5 worm cellular contexts compared by ENCODE assay signal in genomic region chrX:8193213-8193612, ce11.
TF ChIP-seq lines count a peak whose summit lies in the region.

No protein-coding gene starts in this region.

TF ChIP-seq in whole organism, L1 larva, 84 proteins besides CTCF, POLR2A, EP300 and RAD21 (continues in another document):
- TF ChIP-seq ceh-63 (GFP tag; optimal IDR thresholded peaks at IDR 0.05; lab: Kevin White, UChicago), result no peak
- TF ChIP-seq skn-1 (tag; optimal IDR thresholded peaks at IDR 0.05; lab: Kevin White, UChicago), result no peak
- TF ChIP-seq nhr-77 (tag; optimal IDR thresholded peaks at IDR 0.05; lab: Kevin White, UChicago), result no peak
- no peak for TF ChIP-seq ztf-4 (tag; optimal IDR thresholded peaks at IDR 0.05; lab: Kevin White, UChicago)
- no peak for TF ChIP-seq mdl-1 (tag; optimal IDR thresholded peaks at IDR 0.05; lab: Kevin White, UChicago)
- no peak for TF ChIP-seq xbp-1 (tag; optimal IDR thresholded peaks at IDR 0.05; lab: Kevin White, UChicago)
- no peak for TF ChIP-seq pag-3 (tag; optimal IDR thresholded peaks at IDR 0.05; lab: Kevin White, UChicago; ENCODE audit: borderline replicate concordance, insufficient read depth)
- no peak for TF ChIP-seq efl-3 (GFP tag; optimal IDR thresholded peaks at IDR 0.05; lab: Kevin White, UChicago)
- peak; percentile 44 for TF ChIP-seq elt-2 (tag; optimal IDR thresholded peaks at IDR 0.05; lab: Kevin White, UChicago)
- TF ChIP-seq nhr-90 (tag; optimal IDR thresholded peaks at IDR 0.05; lab: Kevin White, UChicago; ENCODE audit: poor library complexity), result no peak
- TF ChIP-seq lin-14 (GFP tag; optimal IDR thresholded peaks at IDR 0.05; lab: Kevin White, UChicago), result no peak
- no peak for TF ChIP-seq pqm-1 (tag; optimal IDR thresholded peaks at IDR 0.05; lab: Kevin White, UChicago)
- TF ChIP-seq nhr-28 (tag; optimal IDR thresholded peaks at IDR 0.05; lab: Kevin White, UChicago), result no peak
- no peak for TF ChIP-seq nhr-76 (tag; optimal IDR thresholded peaks at IDR 0.05; lab: Kevin White, UChicago)
- no peak for TF ChIP-seq ets-5 (GFP tag; IDR thresholded peaks at IDR 0.05; lab: Robert Waterston, UW)
- peak; percentile 29 for TF ChIP-seq blmp-1 (tag; optimal IDR thresholded peaks at IDR 0.05; lab: Kevin White, UChicago)
- no peak for TF ChIP-seq elt-3 (tag; optimal IDR thresholded peaks at IDR 0.05; lab: Kevin White, UChicago)
- no peak for TF ChIP-seq Y116A8C.19 (tag; optimal IDR thresholded peaks at IDR 0.05; lab: Kevin White, UChicago; ENCODE audit: borderline replicate concordance)

TF ChIP-seq in whole organism, L2 larva, 48 proteins besides CTCF, POLR2A, EP300 and RAD21:
- no peak for TF ChIP-seq ceh-16 (tag; optimal IDR thresholded peaks at IDR 0.05; lab: Kevin White, UChicago)
- TF ChIP-seq crh-2 (tag; optimal IDR thresholded peaks at IDR 0.05; lab: Kevin White, UChicago), result peak; percentile 28

TF ChIP-seq in whole organism, L3 larva, 47 proteins besides CTCF, POLR2A, EP300 and RAD21:
- TF ChIP-seq pqm-1 (tag; optimal IDR thresholded peaks at IDR 0.05; lab: Kevin White, UChicago) (no peak), ztf-11 (tag; optimal IDR thresholded peaks at IDR 0.05; lab: Kevin White, UChicago) (no peak), fkh-2 (tag; optimal IDR thresholded peaks at IDR 0.05; lab: Kevin White, UChicago) (no peak), ceh-28 (tag; optimal IDR thresholded peaks at IDR 0.05; lab: Kevin White, UChicago) (peak; percentile 16), ceh-82 (tag; optimal IDR thresholded peaks at IDR 0.05; lab: Kevin White, UChicago) (no peak), jun-1 (tag; optimal IDR thresholded peaks at IDR 0.05; lab: Kevin White, UChicago) (no peak), zag-1 (tag; optimal IDR thresholded peaks at IDR 0.05; lab: Kevin White, UChicago) (no peak), nhr-23 (tag; optimal IDR thresholded peaks at IDR 0.05; lab: Kevin White, UChicago) (no peak), unc-39 (tag; optimal IDR thresholded peaks at IDR 0.05; lab: Kevin White, UChicago) (no peak), unc-62 (GFP tag; optimal IDR thresholded peaks at IDR 0.05; lab: Kevin White, UChicago) (no peak), lsy-12 (tag; optimal IDR thresholded peaks at IDR 0.05; lab: Kevin White, UChicago) (no peak), pha-4 (tag; optimal IDR thresholded peaks at IDR 0.05; lab: Kevin White, UChicago) (peak; percentile 4), elt-2 (tag; optimal IDR thresholded peaks at IDR 0.05; lab: Kevin White, UChicago) (peak; percentile 56), ama-1 (optimal IDR thresholded peaks at IDR 0.05; lab: Kevin White, UChicago) (peak; percentile 2), R02D3.7 (tag; optimal IDR thresholded peaks at IDR 0.05; lab: Kevin White, UChicago) (no peak), egl-5 (tag; optimal IDR thresholded peaks at IDR 0.05; lab: Kevin White, UChicago) (peak; percentile 18)

TF ChIP-seq in whole organism, L4 larva, 104 proteins besides CTCF, POLR2A, EP300 and RAD21 (continues in another document):
- TF ChIP-seq daf-16 (GFP tag; optimal IDR thresholded peaks at IDR 0.05; lab: Kevin White, UChicago), result no peak
- TF ChIP-seq daf-16 (tag; optimal IDR thresholded peaks at IDR 0.05; lab: Kevin White, UChicago), result peak; percentile 60
- no peak for TF ChIP-seq mes-2 (tag; optimal IDR thresholded peaks at IDR 0.05; lab: Kevin White, UChicago; ENCODE audit: poor library complexity, severe bottlenecking)
- TF ChIP-seq dve-1 (tag; optimal IDR thresholded peaks at IDR 0.05; lab: Kevin White, UChicago; ENCODE audit: insufficient read depth), result peak; percentile 30
- TF ChIP-seq ceh-44 (GFP tag; IDR thresholded peaks at IDR 0.05; lab: Robert Waterston, UW), result no peak
- no peak for TF ChIP-seq nhr-11 (tag; optimal IDR thresholded peaks at IDR 0.05; lab: Kevin White, UChicago)
- TF ChIP-seq nhr-25 (tag; optimal IDR thresholded peaks at IDR 0.05; lab: Kevin White, UChicago; ENCODE audit: borderline replicate concordance, insufficient read depth), result no peak
- no peak for TF ChIP-seq F26F4.8 (GFP tag; conservative IDR thresholded peaks at IDR 0.05; lab: Robert Waterston, UW)
- TF ChIP-seq nhr-77 (tag; optimal IDR thresholded peaks at IDR 0.05; lab: Kevin White, UChicago), result no peak
- no peak for TF ChIP-seq ceh-20 (GFP tag; IDR thresholded peaks at IDR 0.05; lab: Robert Waterston, UW)
- TF ChIP-seq ceh-62 (tag; optimal IDR thresholded peaks at IDR 0.05; lab: Kevin White, UChicago), result no peak
- TF ChIP-seq ztf-11 (tag; optimal IDR thresholded peaks at IDR 0.05; lab: Kevin White, UChicago), result no peak
- peak; percentile 54 for TF ChIP-seq hlh-11 (tag; optimal IDR thresholded peaks at IDR 0.05; lab: Kevin White, UChicago)
- TF ChIP-seq hlh-30 (tag; optimal IDR thresholded peaks at IDR 0.05; lab: Kevin White, UChicago; ENCODE audit: insufficient read depth), result peak; percentile 70
- no peak for TF ChIP-seq zfp-2 (tag; optimal IDR thresholded peaks at IDR 0.05; lab: Kevin White, UChicago)
- TF ChIP-seq madf-5 (GFP tag; IDR thresholded peaks at IDR 0.05; lab: Robert Waterston, UW), result no peak
- no peak for TF ChIP-seq Y75B8A.6 (GFP tag; IDR thresholded peaks at IDR 0.05; lab: Robert Waterston, UW)
- no peak for TF ChIP-seq D1046.2 (GFP tag; IDR thresholded peaks at IDR 0.05; lab: Robert Waterston, UW)
- no peak for TF ChIP-seq lim-7 (GFP tag; IDR thresholded peaks at IDR 0.05; lab: Robert Waterston, UW)
- no peak for TF ChIP-seq nhr-237 (tag; optimal IDR thresholded peaks at IDR 0.05; lab: Kevin White, UChicago)
- no peak for TF ChIP-seq sdz-12 (GFP tag; optimal IDR thresholded peaks at IDR 0.05; lab: Kevin White, UChicago)
- TF ChIP-seq lin-38 (GFP tag; IDR thresholded peaks at IDR 0.05; lab: Robert Waterston, UW), result no peak
- no peak for TF ChIP-seq dmd-9 (GFP tag; IDR thresholded peaks at IDR 0.05; lab: Robert Waterston, UW)
- no peak for TF ChIP-seq fos-1 (tag; optimal IDR thresholded peaks at IDR 0.05; lab: Kevin White, UChicago)
- no peak for TF ChIP-seq ama-1 (optimal IDR thresholded peaks at IDR 0.05; lab: Kevin White, UChicago)
- no peak for TF ChIP-seq skn-1 (tag; optimal IDR thresholded peaks at IDR 0.05; lab: Kevin White, UChicago)
- TF ChIP-seq lin-1 (GFP tag; IDR thresholded peaks at IDR 0.05; lab: Robert Waterston, UW), result no peak
- no peak for TF ChIP-seq jun-1 (tag; optimal IDR thresholded peaks at IDR 0.05; lab: Kevin White, UChicago)
- TF ChIP-seq dmd-8 (GFP tag; IDR thresholded peaks at IDR 0.05; lab: Robert Waterston, UW), result no peak
- TF ChIP-seq unc-39 (tag; optimal IDR thresholded peaks at IDR 0.05; lab: Kevin White, UChicago), result no peak
- TF ChIP-seq F10B5.3 (tag; optimal IDR thresholded peaks at IDR 0.05; lab: Kevin White, UChicago), result no peak
- TF ChIP-seq mxl-3 (GFP tag; optimal IDR thresholded peaks at IDR 0.05; lab: Kevin White, UChicago), result peak; percentile 46

TF ChIP-seq in whole organism, young adult, 124 proteins besides CTCF, POLR2A, EP300 and RAD21:
- no peak for TF ChIP-seq cebp-1 (GFP tag; IDR thresholded peaks at IDR 0.05; lab: Robert Waterston, UW)
- peak; percentile 16 for TF ChIP-seq cebp-1 (tag; optimal IDR thresholded peaks at IDR 0.05; lab: Kevin White, UChicago)
- no peak for TF ChIP-seq lsy-27 (tag; optimal IDR thresholded peaks at IDR 0.05; lab: Kevin White, UChicago; ENCODE audit: borderline replicate concordance, insufficient read depth)
- peak; percentile 53 to 65 for TF ChIP-seq let-607 (tag; optimal IDR thresholded peaks at IDR 0.05; lab: Kevin White, UChicago)
- TF ChIP-seq tbp1 (GFP tag; optimal IDR thresholded peaks at IDR 0.05; lab: Kevin White, UChicago), result peak; percentile 7
- TF ChIP-seq nhr-80 (tag; optimal IDR thresholded peaks at IDR 0.05; lab: Kevin White, UChicago), result peak; percentile 59
- no peak for TF ChIP-seq cebp-2 (GFP tag; IDR thresholded peaks at IDR 0.05; lab: Robert Waterston, UW)
TF ChIP-seq in whole organism, young adult: peak in this region for 4.
